Worm (Caenorhabditis elegans): ENCODE data around the gene T11F9.14.

DNA sequence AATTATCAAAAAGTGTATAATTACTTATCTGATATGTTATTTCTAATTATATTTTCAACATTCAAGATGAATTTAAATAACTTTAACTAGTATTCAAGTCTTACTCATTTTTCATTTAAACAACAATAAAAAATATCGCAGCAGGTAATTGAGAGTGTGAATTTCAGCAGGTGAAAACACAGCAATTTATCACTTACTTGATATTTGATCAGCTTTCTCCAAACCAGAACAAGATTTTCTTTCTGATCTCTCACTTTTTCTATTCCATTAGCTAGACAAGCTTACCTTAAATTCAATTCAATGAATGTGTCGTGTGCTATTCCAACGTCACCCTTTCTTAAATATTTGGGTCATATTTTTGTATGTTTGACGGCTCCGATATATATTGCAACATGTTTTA lies 4.9 kb upstream of the T11F9.14 start, which contains the start of gene srh-1:
- TF ChIP-seq ztf-23 (GFP tag; IDR thresholded peaks at IDR 0.05) (no peak), klf-2 (GFP tag; conservative IDR thresholded peaks at IDR 0.05) (no peak), med-1 (GFP tag; optimal IDR thresholded peaks at IDR 0.05; ENCODE audit: insufficient read depth) (no peak), cog-1 (tag; optimal IDR thresholded peaks at IDR 0.05) (no peak), ref-1 (GFP tag; conservative IDR thresholded peaks at IDR 0.05) (no peak), T22C8.4 (GFP tag; IDR thresholded peaks at IDR 0.05) (no peak), flt-1 (GFP tag; IDR thresholded peaks at IDR 0.05) (no peak), ztf-29 (GFP tag; IDR thresholded peaks at IDR 0.05) (no peak)
